Fruit fly (Drosophila melanogaster) whole organism, embryonic: ENCODE results near the gene RanGAP.
A peak's percentile ranks its signal among the peaks of the same experiment; 100 is the strongest.

Experiments used
- Aef1 ChIP-seq: fragments of 200-800 bp; sonication (Bioruptor generic); IDR thresholded peaks from 3 replicates; pipeline ENCODE4 v1.3.6; 2022; ENCODE audit warnings: missing biosample characterization, missing genetic modification characterization
- Atf6 ChIP-seq: fragments of 200-800 bp; sonication (Bioruptor generic); IDR thresholded peaks from 2 replicates; pipeline ENCODE4 v1.3.6; 2022; ENCODE audit warnings: missing biosample characterization, missing genetic modification characterization
- Awh ChIP-seq: fragments of 200-800 bp; sonication (Bioruptor generic); IDR thresholded peaks from 2 replicates; pipeline ENCODE4, ENCODE4 v1.3.6; 2022; ENCODE audit warnings: missing biosample characterization, missing genetic modification characterization
- Bgb ChIP-seq: fragments of 200-800 bp; sonication (Bioruptor generic); IDR thresholded peaks from 2 replicates; pipeline ENCODE4 v1.3.6; 2022; ENCODE audit warnings: missing biosample characterization, missing genetic modification characterization; ENCODE audit not compliant: partially characterized antibody
- C15 ChIP-seq: fragments of 200-800 bp; sonication (Bioruptor generic); IDR thresholded peaks from 3 replicates; pipeline ENCODE4 v1.3.6; 2022; ENCODE audit warnings: missing biosample characterization, missing genetic modification characterization
- CG10565 ChIP-seq: fragments of 200-800 bp; sonication (Bioruptor generic); optimal IDR thresholded peaks from 3 replicates; lab custom pipeline; 2016; ENCODE audit warnings: missing biosample characterization, mild to moderate bottlenecking, missing genetic modification characterization
- CG11093 ChIP-seq: fragments of 200-800 bp; sonication (Bioruptor generic); IDR thresholded peaks from 3 replicates; pipeline ENCODE4 v1.3.6; 2022; ENCODE audit warnings: missing biosample characterization, missing genetic modification characterization
- CG12155 ChIP-seq: fragments of 200-800 bp; sonication (Bioruptor generic); optimal IDR thresholded peaks from 3 replicates; lab custom pipeline; 2016; ENCODE audit warnings: missing biosample characterization, missing genetic modification characterization
- CG14860 ChIP-seq: fragments of 200-800 bp; sonication (Bioruptor generic); IDR thresholded peaks from 3 replicates; pipeline ENCODE4 v1.3.6; 2022; ENCODE audit warnings: missing biosample characterization, missing genetic modification characterization; ENCODE audit not compliant: partially characterized antibody
- CG15479 ChIP-seq: fragments of 200-800 bp; sonication (Bioruptor generic); optimal IDR thresholded peaks from 3 replicates; lab custom pipeline; 2019; ENCODE audit warnings: missing biosample characterization, mild to moderate bottlenecking, missing genetic modification characterization, moderate library complexity
- CG16813 ChIP-seq: fragments of 200-800 bp; sonication (Bioruptor generic); IDR thresholded peaks from 3 replicates; pipeline ENCODE4 v1.3.6; 2022; ENCODE audit warnings: missing biosample characterization, missing genetic modification characterization; ENCODE audit not compliant: partially characterized antibody
- CG1792 ChIP-seq: fragments of 200-800 bp; sonication (Bioruptor generic); optimal IDR thresholded peaks from 2 replicates; lab custom pipeline; 2016; ENCODE audit warnings: missing biosample characterization, missing genetic modification characterization
- CG18011 ChIP-seq: fragments of 200-800 bp; sonication (Bioruptor generic); optimal IDR thresholded peaks from 2 replicates; lab custom pipeline; 2017; ENCODE audit warnings: missing biosample characterization, missing genetic modification characterization, mild to moderate bottlenecking, moderate library complexity, missing genotype
- CG18262 ChIP-seq: fragments of 200-800 bp; optimal IDR thresholded peaks from 3 replicates; lab custom pipeline; 2019; ENCODE audit warnings: missing biosample characterization, mild to moderate bottlenecking, missing genetic modification characterization, moderate library complexity
- CG2199 ChIP-seq: fragments of 200-800 bp; sonication (Bioruptor generic); IDR thresholded peaks from 3 replicates; pipeline ENCODE4 v1.3.6; 2022; ENCODE audit warnings: missing biosample characterization, missing genetic modification characterization
- CG34224 ChIP-seq: fragments of 200-800 bp; sonication (Bioruptor generic); IDR thresholded peaks from 3 replicates; pipeline ENCODE4 v1.3.6; 2022; ENCODE audit warnings: missing biosample characterization, missing genetic modification characterization; ENCODE audit not compliant: partially characterized antibody
- CG4328 ChIP-seq: fragments of 200-800 bp; sonication (Bioruptor generic); optimal IDR thresholded peaks from 3 replicates; lab custom pipeline; 2017; ENCODE audit warnings: missing biosample characterization, missing genetic modification reagents, missing genetic modification characterization
- CG4617 ChIP-seq: fragments of 200-800 bp; sonication (Bioruptor generic); optimal IDR thresholded peaks from 3 replicates; lab custom pipeline; 2016; ENCODE audit warnings: missing biosample characterization, missing genetic modification characterization, borderline replicate concordance
- CG6654 ChIP-seq: fragments of 200-800 bp; sonication (Bioruptor generic); optimal IDR thresholded peaks from 2 replicates; lab custom pipeline; 2017; ENCODE audit warnings: missing biosample characterization, mild to moderate bottlenecking, missing genetic modification characterization
- CG8944 ChIP-seq: fragments of 200-800 bp; sonication (Bioruptor generic); optimal IDR thresholded peaks from 3 replicates; lab custom pipeline; 2016; ENCODE audit warnings: missing biosample characterization, missing genetic modification characterization
- CG9932 ChIP-seq: fragments of 200-800 bp; sonication (Bioruptor generic); IDR thresholded peaks from 2 replicates; pipeline ENCODE4 v1.3.6; 2022; ENCODE audit warnings: missing biosample characterization, missing genetic modification characterization
- H15 ChIP-seq: fragments of 200-800 bp; sonication (Bioruptor generic); IDR thresholded peaks from 3 replicates; pipeline ENCODE4 v1.3.6; 2022; ENCODE audit warnings: missing biosample characterization, missing genetic modification characterization
- HLH4C ChIP-seq: fragments of 200-800 bp; sonication (Bioruptor generic); IDR thresholded peaks from 3 replicates; pipeline ENCODE4 v1.3.6; 2022; ENCODE audit warnings: missing biosample characterization, missing genetic modification characterization; ENCODE audit not compliant: partially characterized antibody
- HLH54F ChIP-seq: fragments of 200-800 bp; sonication (Bioruptor generic); optimal IDR thresholded peaks from 3 replicates; lab custom pipeline; 2016; ENCODE audit warnings: missing biosample characterization, missing genetic modification characterization
- Max ChIP-seq: fragments of 200-800 bp; sonication (Bioruptor generic); optimal IDR thresholded peaks from 2 replicates; lab custom pipeline; 2016; ENCODE audit warnings: missing biosample characterization, mild to moderate bottlenecking, missing genetic modification characterization
- Med ChIP-seq: fragments of 200-800 bp; sonication (Bioruptor generic); peaks from one replicate; lab custom pipeline; 2016; ENCODE audit warnings: missing biosample characterization, missing genetic modification characterization, mild to moderate bottlenecking, inconsistent platforms, moderate library complexity
- Meics ChIP-seq: fragments of 200-800 bp; sonication (Bioruptor generic); optimal IDR thresholded peaks from 2 replicates; lab custom pipeline; 2017; ENCODE audit warnings: missing biosample characterization, mild to moderate bottlenecking, missing genetic modification characterization
- NC2β ChIP-seq: fragments of 200-800 bp; sonication (Bioruptor generic); optimal IDR thresholded peaks from 2 replicates; lab custom pipeline; 2016; ENCODE audit warnings: missing biosample characterization, missing genetic modification characterization
- Neu2 ChIP-seq: fragments of 200-800 bp; sonication (Bioruptor generic); optimal IDR thresholded peaks from 3 replicates; lab custom pipeline; 2016; ENCODE audit warnings: missing biosample characterization, missing genetic modification characterization, borderline replicate concordance
- Oaz ChIP-seq: fragments of 200-800 bp; sonication (Bioruptor generic); IDR thresholded peaks from 2 replicates; pipeline ENCODE4 v1.3.6; 2022; ENCODE audit warnings: missing biosample characterization, missing genetic modification characterization
- Pdp1 ChIP-seq, 2 experiments: fragments of 200-800 bp; sonication (Bioruptor generic); optimal IDR thresholded peaks; 3 replicates each; lab custom pipeline; 2016; ENCODE audit warnings: missing biosample characterization in 2 of 2, missing genetic modification characterization in 2 of 2, mild to moderate bottlenecking in 1 of 2, moderate library complexity in 1 of 2
- Ssrp ChIP-seq: fragments of 200-800 bp; sonication (Bioruptor generic); optimal IDR thresholded peaks from 2 replicates; lab custom pipeline; 2018; ENCODE audit warnings: missing biosample characterization, mild to moderate bottlenecking, missing genetic modification characterization, moderate library complexity
- amos ChIP-seq: fragments of 200-800 bp; sonication (Bioruptor generic); IDR thresholded peaks from 2 replicates; pipeline ENCODE4 v1.3.6; 2022; ENCODE audit warnings: missing biosample characterization, missing genetic modification characterization; ENCODE audit not compliant: partially characterized antibody
- cwo ChIP-seq: fragments of 200-800 bp; sonication (Bioruptor generic); optimal IDR thresholded peaks from 3 replicates; lab custom pipeline; 2017; ENCODE audit warnings: missing biosample characterization, missing genetic modification characterization, mild to moderate bottlenecking, moderate library complexity, missing genetic modification reagents
- dm ChIP-seq: fragments of 200-800 bp; sonication (Bioruptor generic); optimal IDR thresholded peaks from 3 replicates; lab custom pipeline; 2016; ENCODE audit warnings: missing biosample characterization, missing genetic modification characterization
- hbn ChIP-seq: fragments of 200-800 bp; sonication (Bioruptor generic); IDR thresholded peaks from 2 replicates; pipeline ENCODE4 v1.3.6; 2022; ENCODE audit warnings: missing biosample characterization, missing genetic modification characterization; ENCODE audit not compliant: partially characterized antibody
- hkb ChIP-seq, 2 experiments: fragments of 200-800 bp in 1 of 2; fragments of >200 bp in 1 of 2; sonication (Bioruptor generic) in 1 of 2; IDR thresholded peaks in 1 of 2; optimal IDR thresholded peaks in 1 of 2; 2 replicates each; pipeline versions ENCODE4 v1.3.6 to Lab custom; 2017 to 2022; ENCODE audit warnings: missing biosample characterization in 1 of 2, missing genetic modification characterization in 1 of 2
- klu ChIP-seq: fragments of 200-800 bp; sonication (Bioruptor generic); IDR thresholded peaks from 2 replicates; pipeline ENCODE4 v1.3.6; 2022; ENCODE audit warnings: missing biosample characterization, missing genetic modification characterization
- oc ChIP-seq: fragments of 200-800 bp; sonication (Bioruptor generic); optimal IDR thresholded peaks from 2 replicates; lab custom pipeline; 2018; ENCODE audit warnings: missing biosample characterization, mild to moderate bottlenecking, missing genetic modification characterization, moderate library complexity
- repo ChIP-seq: fragments of 200-800 bp; sonication (Bioruptor generic); optimal IDR thresholded peaks from 2 replicates; lab custom pipeline; 2016; ENCODE audit warnings: missing biosample characterization, missing genetic modification characterization
- sna ChIP-seq: fragments of 200-800 bp; sonication (Bioruptor generic); IDR thresholded peaks from 2 replicates; pipeline ENCODE4 v1.3.6; 2022; ENCODE audit warnings: missing biosample characterization, missing genetic modification characterization; ENCODE audit not compliant: partially characterized antibody
- so ChIP-seq: fragments of 200-800 bp; sonication (Bioruptor generic); IDR thresholded peaks from 3 replicates; pipeline ENCODE4 v1.3.6; 2022; ENCODE audit warnings: missing biosample characterization, missing genetic modification characterization
- stc ChIP-seq: fragments of 200-800 bp; sonication (Bioruptor generic); IDR thresholded peaks from 2 replicates; pipeline ENCODE4 v1.3.6; 2022; ENCODE audit warnings: missing biosample characterization, missing genetic modification characterization
- tin ChIP-seq: fragments of 200-800 bp; sonication (Bioruptor generic); optimal IDR thresholded peaks from 3 replicates; lab custom pipeline; 2016; ENCODE audit warnings: missing biosample characterization, missing genetic modification characterization
- tio ChIP-seq: fragments of 200-800 bp; sonication (Bioruptor generic); optimal IDR thresholded peaks from 2 replicates; lab custom pipeline; 2017; ENCODE audit warnings: missing biosample characterization, missing genetic modification characterization, inconsistent platforms
- trem ChIP-seq: fragments of 200-800 bp; optimal IDR thresholded peaks from 3 replicates; lab custom pipeline; 2019; ENCODE audit warnings: missing biosample characterization, mild to moderate bottlenecking, missing genetic modification characterization, moderate library complexity
- tx ChIP-seq: fragments of 200-800 bp; sonication (Bioruptor generic); optimal IDR thresholded peaks from 2 replicates; lab custom pipeline; 2016; ENCODE audit warnings: missing biosample characterization, missing genetic modification characterization
- vvl ChIP-seq: fragments of 200-800 bp; sonication (Bioruptor generic); IDR thresholded peaks from 2 replicates; pipeline ENCODE4 v1.3.6; 2022; ENCODE audit warnings: missing biosample characterization, missing genetic modification characterization

The RanGAP gene

DNA sequence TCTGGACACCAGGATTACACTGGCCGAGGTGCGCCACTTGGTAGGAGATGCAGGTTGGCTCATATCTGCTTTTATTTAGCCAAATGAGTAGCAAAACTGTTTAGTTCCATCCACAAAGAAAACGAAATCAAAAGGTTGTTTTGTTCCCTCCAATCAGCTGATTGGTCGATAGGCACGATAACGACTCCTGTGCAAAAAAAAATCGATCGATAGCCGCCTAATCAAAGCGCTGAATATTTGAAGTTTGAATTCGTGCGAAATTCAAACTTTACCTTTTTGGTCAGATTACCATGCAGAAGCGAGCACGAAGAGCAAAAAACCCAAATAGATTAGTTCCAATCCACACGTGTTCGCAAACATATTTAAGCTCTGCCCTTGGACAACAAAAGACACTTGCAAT is 42.8 kb downstream of the RanGAP start, which contains the start of the genes CG10195 and CG13084 (continued):
- TF ChIP-seq CG14860 (GFP tag; lab: Robert Waterston, UW), result peak; percentile 52; the same call in 2 of the 3 replicates
- TF ChIP-seq repo (GFP tag; lab: Kevin White, UChicago), result no peak
- no peak for TF ChIP-seq CG6654 (GFP tag; lab: Kevin White, UChicago)
- TF ChIP-seq cwo, result no peak
- no peak for TF ChIP-seq Neu2 (GFP tag; lab: Kevin White, UChicago)
- no peak for TF ChIP-seq C15
- no peak; the same call in 2 of the 3 replicates for TF ChIP-seq CG16813
- peak; percentile 31; the same call in 1 of the 2 replicates for TF ChIP-seq hbn (GFP tag; lab: Robert Waterston, UW)
- TF ChIP-seq CG2199 (GFP tag; lab: Robert Waterston, UW), result no peak
- TF ChIP-seq CG18262 (tag; lab: Kevin White, UChicago), result no peak
- TF ChIP-seq stc (GFP tag; lab: Robert Waterston, UW), result no peak
- TF ChIP-seq CG11093 (GFP tag; lab: Robert Waterston, UW), result no peak
- peak; percentile 28; the same call in 1 of the 2 replicates for TF ChIP-seq amos (GFP tag; lab: Robert Waterston, UW)
- TF ChIP-seq Aef1 (GFP tag; lab: Robert Waterston, UW), result no peak
- no peak for TF ChIP-seq CG4328 (GFP tag; lab: Kevin White, UChicago)

DNA sequence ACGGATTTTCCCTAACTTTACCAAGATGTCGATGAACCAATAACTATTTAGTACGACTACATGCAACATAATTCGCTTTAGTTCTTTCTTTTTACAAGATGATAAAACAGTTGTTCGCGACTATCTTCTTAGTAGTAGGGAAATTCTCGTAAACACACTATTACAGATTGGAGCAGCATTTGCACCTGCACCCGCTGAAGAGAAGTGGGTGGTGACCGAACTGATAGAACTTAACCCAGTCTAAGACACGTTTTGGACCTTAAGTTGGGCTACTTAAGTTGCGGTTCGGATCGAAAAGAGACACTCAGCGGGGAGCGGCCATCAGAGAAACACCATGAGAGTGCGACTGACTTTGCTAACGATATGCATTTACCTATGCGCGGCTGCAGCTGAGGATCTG is 45.4 kb downstream of the RanGAP start, which contains the start of gene CG13083:
Gene CG13083, plus strand, starts transcription at position 301 of the 400 bp plus-strand sequence.
- no peak for TF ChIP-seq CG9932
- no peak for TF ChIP-seq CG8944 (GFP tag; lab: Kevin White, UChicago)
- TF ChIP-seq H15, result no peak
- TF ChIP-seq so, result no peak
- TF ChIP-seq Ssrp (tag; lab: Kevin White, UChicago), result no peak
- no peak for TF ChIP-seq tx (GFP tag; lab: Kevin White, UChicago)
- no peak for TF ChIP-seq Oaz (GFP tag; lab: Robert Waterston, UW)
- TF ChIP-seq Pdp1 (GFP tag; optimal IDR thresholded peaks at IDR 0.05; lab: Kevin White, UChicago), result no peak
- TF ChIP-seq CG18011, result no peak
- TF ChIP-seq CG10565 (GFP tag; lab: Kevin White, UChicago), result no peak
- TF ChIP-seq Meics, result no peak
- no peak for TF ChIP-seq CG15479 (GFP tag; lab: Kevin White, UChicago)
- no peak for TF ChIP-seq CG1792 (GFP tag; lab: Kevin White, UChicago)
- TF ChIP-seq Atf6 (GFP tag; lab: Robert Waterston, UW), result no peak
- no peak for TF ChIP-seq NC2β (GFP tag; lab: Kevin White, UChicago)
- TF ChIP-seq tio (GFP tag; lab: Kevin White, UChicago), result no peak
- TF ChIP-seq, all 482 proteins: peak for 0

DNA sequence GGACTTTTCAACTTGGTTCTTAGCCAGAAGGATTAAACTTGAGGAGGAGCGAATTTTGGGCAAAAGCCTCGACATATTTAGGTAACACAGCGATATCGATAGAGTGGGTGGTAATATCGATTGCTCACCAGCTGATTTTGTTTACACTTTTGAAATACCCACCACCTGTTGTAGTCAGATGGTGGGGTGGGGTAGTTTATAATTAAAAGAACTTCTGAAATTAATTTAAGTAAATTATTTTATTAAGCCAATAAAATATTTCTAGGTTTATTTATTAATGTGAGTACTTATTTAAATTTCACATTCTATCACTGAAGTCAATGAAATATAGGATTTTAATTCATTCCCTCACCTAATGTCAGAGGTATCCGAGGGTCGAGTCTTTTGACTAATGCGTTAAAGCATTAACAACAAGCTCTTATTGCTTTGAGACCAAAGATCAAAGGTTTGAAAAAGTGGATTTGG is 48.3 kb downstream of the RanGAP start, which contains the start of the genes CG10194 and CG18094:
Gene CG10194, minus strand, starts transcription at position 108 of the 465 bp plus-strand sequence.
Gene CG18094, plus strand, starts transcription at position 266 of the 465 bp plus-strand sequence.
- no peak for TF ChIP-seq CG6654 (GFP tag; lab: Kevin White, UChicago)
- TF ChIP-seq sna (GFP tag; lab: Robert Waterston, UW), result peak; percentile 70
- no peak for TF ChIP-seq klu (GFP tag; lab: Robert Waterston, UW)
- TF ChIP-seq Max (GFP tag; lab: Kevin White, UChicago), result peak; percentile 17
- TF ChIP-seq CG4617, result peak; percentile 22
- no peak for TF ChIP-seq hkb (optimal IDR thresholded peaks at IDR 0.05; lab: Kevin White, UChicago)
- peak; percentile 19; the same call in 1 of the 2 replicates for TF ChIP-seq hkb (GFP tag; IDR thresholded peaks at IDR 0.05; lab: Robert Waterston, UW)
- peak; percentile 14 for TF ChIP-seq tin (GFP tag; lab: Kevin White, UChicago)
- TF ChIP-seq oc (tag; lab: Kevin White, UChicago), result peak; percentile 13
- no peak for TF ChIP-seq dm (GFP tag; lab: Kevin White, UChicago)
- TF ChIP-seq HLH54F (GFP tag; lab: Kevin White, UChicago), result no peak
- peak; percentile 57 for TF ChIP-seq CG12155
- TF ChIP-seq HLH4C (GFP tag; lab: Robert Waterston, UW), result peak; percentile 66
- peak; percentile 17 for TF ChIP-seq trem (tag; lab: Kevin White, UChicago)
- peak; percentile 66; the same call in 1 of the 2 replicates for TF ChIP-seq Bgb
- no peak for TF ChIP-seq Awh (GFP tag; lab: Robert Waterston, UW)
- TF ChIP-seq vvl (GFP tag; lab: Robert Waterston, UW), result no peak
- TF ChIP-seq Med (GFP tag; lab: Kevin White, UChicago), result peak; percentile 71
- peak; percentile 78 for TF ChIP-seq CG34224 (GFP tag; lab: Robert Waterston, UW)
